Fruit fly (Drosophila melanogaster) whole organism, embryonic: ENCODE measurements around the gene Cralbp.

Source experiments
- Abd-B ChIP-seq: fragments of 200-800 bp; sonication (Bioruptor generic); optimal IDR thresholded peaks from 2 replicates; lab custom pipeline; 2018; ENCODE audit warnings: missing biosample characterization, mild to moderate bottlenecking, missing genetic modification characterization, moderate library complexity
- Awh ChIP-seq: fragments of 200-800 bp; sonication (Bioruptor generic); IDR thresholded peaks from 2 replicates; pipeline ENCODE4, ENCODE4 v1.3.6; 2022; ENCODE audit warnings: missing biosample characterization, missing genetic modification characterization
- B-H2 ChIP-seq: fragments of 200-800 bp; sonication (Bioruptor generic); optimal IDR thresholded peaks from 2 replicates; lab custom pipeline; 2018; ENCODE audit warnings: missing biosample characterization, mild to moderate bottlenecking, missing genetic modification characterization
- CG10274 ChIP-seq: fragments of 200-800 bp; sonication (Bioruptor generic); optimal IDR thresholded peaks from 3 replicates; lab custom pipeline; 2017; ENCODE audit warnings: missing biosample characterization, mild to moderate bottlenecking, missing genetic modification characterization
- CG10431 ChIP-seq: fragments of 200-800 bp; sonication (Bioruptor generic); optimal IDR thresholded peaks from 3 replicates; lab custom pipeline; 2018; ENCODE audit warnings: missing biosample characterization, mild to moderate bottlenecking, missing genetic modification characterization
- CG11456 ChIP-seq: fragments of 200-800 bp; sonication (Bioruptor generic); IDR thresholded peaks from 3 replicates; pipeline ENCODE4 v1.3.6; 2022; ENCODE audit warnings: missing biosample characterization, missing genetic modification characterization
- CG11504 ChIP-seq: fragments of 200-800 bp; sonication (Bioruptor generic); optimal IDR thresholded peaks from 3 replicates; lab custom pipeline; 2019; ENCODE audit warnings: missing biosample characterization, mild to moderate bottlenecking, missing genetic modification characterization, moderate library complexity
- CG12236 ChIP-seq: fragments of 200-800 bp; sonication (Bioruptor generic); optimal IDR thresholded peaks from 2 replicates; lab custom pipeline; 2016; ENCODE audit warnings: missing biosample characterization, missing genetic modification characterization
- CG12299 ChIP-seq: fragments of 200-800 bp; sonication (Bioruptor generic); optimal IDR thresholded peaks from 2 replicates; lab custom pipeline; 2018; ENCODE audit warnings: missing biosample characterization, mild to moderate bottlenecking, missing genetic modification characterization
- CG1233 ChIP-seq: fragments of 200-800 bp; sonication (Bioruptor generic); optimal IDR thresholded peaks from 4 replicates; lab custom pipeline; 2018; ENCODE audit warnings: missing biosample characterization, mild to moderate bottlenecking, missing genetic modification characterization
- CG12391 ChIP-seq: fragments of 200-800 bp; sonication (Bioruptor generic); optimal IDR thresholded peaks from 3 replicates; lab custom pipeline; 2018; ENCODE audit warnings: missing biosample characterization, mild to moderate bottlenecking, missing genetic modification characterization, moderate library complexity
- CG15073 ChIP-seq: fragments of 200-800 bp; sonication (Bioruptor generic); optimal IDR thresholded peaks from 2 replicates; lab custom pipeline; 2016; ENCODE audit warnings: missing biosample characterization, missing genetic modification characterization
- CG15514 ChIP-seq: fragments of 200-800 bp; sonication (Bioruptor generic); optimal IDR thresholded peaks from 3 replicates; lab custom pipeline; 2017; ENCODE audit warnings: missing biosample characterization, missing genetic modification characterization, mild to moderate bottlenecking, moderate library complexity, missing genetic modification reagents
- CG16813 ChIP-seq: fragments of 200-800 bp; sonication (Bioruptor generic); IDR thresholded peaks from 3 replicates; pipeline ENCODE4 v1.3.6; 2022; ENCODE audit warnings: missing biosample characterization, missing genetic modification characterization; ENCODE audit not compliant: partially characterized antibody
- CG17186 ChIP-seq: fragments of 200-800 bp; sonication (Bioruptor generic); optimal IDR thresholded peaks from 3 replicates; lab custom pipeline; 2017; ENCODE audit warnings: missing biosample characterization, missing genetic modification reagents, missing genetic modification characterization
- CG17359 ChIP-seq: fragments of 200-800 bp; sonication (Bioruptor generic); optimal IDR thresholded peaks from 3 replicates; lab custom pipeline; 2018; ENCODE audit warnings: missing biosample characterization, mild to moderate bottlenecking, missing genetic modification characterization, moderate library complexity
- CG17361 ChIP-seq: fragments of 200-800 bp; sonication (Bioruptor generic); IDR thresholded peaks from 3 replicates; pipeline ENCODE4 v1.3.6; 2022; ENCODE audit warnings: missing biosample characterization, missing genetic modification characterization
- CG17912 ChIP-seq: fragments of 200-800 bp; sonication (Bioruptor generic); optimal IDR thresholded peaks from 2 replicates; lab custom pipeline; 2018; ENCODE audit warnings: missing biosample characterization, mild to moderate bottlenecking, missing genetic modification characterization
- CG18764 ChIP-seq: fragments of 200-800 bp; sonication (Bioruptor generic); optimal IDR thresholded peaks from 3 replicates; lab custom pipeline; 2016; ENCODE audit warnings: missing biosample characterization, missing genetic modification characterization
- CG3281 ChIP-seq: fragments of 200-800 bp; sonication (Bioruptor generic); optimal IDR thresholded peaks from 3 replicates; lab custom pipeline; 2017; ENCODE audit warnings: missing biosample characterization, mild to moderate bottlenecking, missing genetic modification characterization
- CG33213 ChIP-seq: fragments of 200-800 bp; sonication (Bioruptor generic); optimal IDR thresholded peaks from 3 replicates; lab custom pipeline; 2016; ENCODE audit warnings: missing biosample characterization, missing genetic modification characterization
- CG3726 ChIP-seq: fragments of 200-800 bp; sonication (Bioruptor generic); IDR thresholded peaks from 3 replicates; pipeline ENCODE4, ENCODE4 v1.3.6; 2022; ENCODE audit warnings: missing biosample characterization, missing genetic modification characterization
- CG6175 ChIP-seq: fragments of 200-800 bp; sonication (Bioruptor generic); IDR thresholded peaks from 3 replicates; pipeline ENCODE4 v1.3.6; 2022; ENCODE audit warnings: missing biosample characterization, missing genetic modification characterization
- CG6813 ChIP-seq: fragments of 200-800 bp; sonication (Bioruptor generic); optimal IDR thresholded peaks from 2 replicates; lab custom pipeline; 2017; ENCODE audit warnings: missing biosample characterization, missing genetic modification characterization, mild to moderate bottlenecking, moderate library complexity, missing genetic modification reagents
- CG7786 ChIP-seq: fragments of 200-800 bp; sonication (Bioruptor generic); optimal IDR thresholded peaks from 2 replicates; lab custom pipeline; 2016; ENCODE audit warnings: missing biosample characterization, missing genetic modification characterization
- Dad ChIP-seq: fragments of 200-800 bp; sonication (Bioruptor generic); optimal IDR thresholded peaks from 3 replicates; lab custom pipeline; 2016; ENCODE audit warnings: missing biosample characterization, missing genetic modification characterization
- abd-A ChIP-seq: fragments of 200-800 bp; sonication (Bioruptor generic); optimal IDR thresholded peaks from 3 replicates; lab custom pipeline; 2019; ENCODE audit warnings: missing biosample characterization, mild to moderate bottlenecking, missing genetic modification characterization, moderate library complexity
- ap ChIP-seq: fragments of 200-800 bp; sonication (Bioruptor generic); IDR thresholded peaks from 2 replicates; pipeline ENCODE4 v1.3.6; 2022; ENCODE audit warnings: missing biosample characterization, missing genetic modification characterization
- cas ChIP-seq: fragments of 200-800 bp; sonication (Bioruptor generic); IDR thresholded peaks from 2 replicates; pipeline ENCODE4 v1.3.6; 2022; ENCODE audit warnings: missing biosample characterization, missing genetic modification characterization
- chif ChIP-seq, 2 experiments: fragments of 200-800 bp; sonication (Bioruptor generic); optimal IDR thresholded peaks; 3 replicates each; lab custom pipeline; 2016; ENCODE audit warnings: missing biosample characterization in 2 of 2, missing genetic modification characterization in 2 of 2
- chm ChIP-seq: fragments of 200-800 bp; sonication (Bioruptor generic); IDR thresholded peaks from 2 replicates; pipeline ENCODE4 v1.3.6; 2022; ENCODE audit warnings: missing biosample characterization, missing genetic modification characterization
- ci ChIP-seq: fragments of 200-800 bp; sonication (Bioruptor generic); IDR thresholded peaks from 3 replicates; pipeline ENCODE4 v1.3.6; 2022; ENCODE audit warnings: missing biosample characterization, missing genetic modification characterization
- dati ChIP-seq: fragments of 200-800 bp; sonication (Bioruptor generic); IDR thresholded peaks from 2 replicates; pipeline ENCODE4 v1.3.6; 2022; ENCODE audit warnings: missing biosample characterization, missing genetic modification characterization
- fd3F ChIP-seq: fragments of 200-800 bp; sonication (Bioruptor generic); optimal IDR thresholded peaks from 2 replicates; lab custom pipeline; 2018; ENCODE audit warnings: missing biosample characterization, mild to moderate bottlenecking, missing genetic modification characterization, moderate library complexity
- grau ChIP-seq: fragments of 200-800 bp; optimal IDR thresholded peaks from 3 replicates; lab custom pipeline; 2019; ENCODE audit warnings: missing biosample characterization, mild to moderate bottlenecking, missing genetic modification characterization, moderate library complexity
- h ChIP-seq: fragments of >200 bp; optimal IDR thresholded peaks from 2 replicates; lab custom pipeline; 2017
- lbe ChIP-seq: fragments of 200-800 bp; sonication (Bioruptor generic); optimal IDR thresholded peaks from 2 replicates; lab custom pipeline; 2016; ENCODE audit warnings: missing biosample characterization, mild to moderate bottlenecking, missing genetic modification characterization
- lov ChIP-seq, 2 experiments: fragments of 200-800 bp in 1 of 2; fragments of >200 bp in 1 of 2; sonication (Bioruptor generic) in 1 of 2; IDR thresholded peaks in 1 of 2; optimal IDR thresholded peaks in 1 of 2; 2 replicates in 1 of 2; 3 replicates in 1 of 2; pipeline versions ENCODE4 v1.3.6 to Lab custom; 2017 to 2022; ENCODE audit warnings: missing biosample characterization in 1 of 2, missing genetic modification characterization in 1 of 2
- mld ChIP-seq: fragments of 200-800 bp; sonication (Bioruptor generic); IDR thresholded peaks from 3 replicates; pipeline ENCODE4 v1.3.6; 2022; ENCODE audit warnings: missing biosample characterization, missing genetic modification characterization; ENCODE audit not compliant: partially characterized antibody
- oc ChIP-seq: fragments of 200-800 bp; sonication (Bioruptor generic); optimal IDR thresholded peaks from 2 replicates; lab custom pipeline; 2018; ENCODE audit warnings: missing biosample characterization, mild to moderate bottlenecking, missing genetic modification characterization, moderate library complexity
- pfk ChIP-seq: fragments of 200-800 bp; sonication (Bioruptor generic); optimal IDR thresholded peaks from 2 replicates; lab custom pipeline; 2018; ENCODE audit warnings: missing biosample characterization, mild to moderate bottlenecking, missing genetic modification characterization, moderate library complexity
- ranshi ChIP-seq: fragments of 200-800 bp; sonication (Bioruptor generic); IDR thresholded peaks from 2 replicates; pipeline ENCODE4 v1.3.6; 2022; ENCODE audit warnings: missing biosample characterization, missing genetic modification characterization
- ro ChIP-seq: fragments of 200-800 bp; sonication (Bioruptor generic); IDR thresholded peaks from 2 replicates; pipeline ENCODE4 v1.3.6; 2022; ENCODE audit warnings: missing biosample characterization, missing genetic modification characterization
- salm ChIP-seq: fragments of 200-800 bp; sonication (Bioruptor generic); optimal IDR thresholded peaks from 2 replicates; lab custom pipeline; 2018; ENCODE audit warnings: missing biosample characterization, mild to moderate bottlenecking, missing genetic modification characterization
- scrt ChIP-seq: fragments of 200-800 bp; sonication (Bioruptor generic); optimal IDR thresholded peaks from 2 replicates; lab custom pipeline; 2018; ENCODE audit warnings: missing biosample characterization, mild to moderate bottlenecking, missing genetic modification characterization, moderate library complexity
- ssp ChIP-seq: fragments of 200-800 bp; sonication (Bioruptor generic); IDR thresholded peaks from 2 replicates; pipeline ENCODE4 v1.3.6; 2022; ENCODE audit warnings: missing biosample characterization, missing genetic modification characterization
- trem ChIP-seq: fragments of 200-800 bp; optimal IDR thresholded peaks from 3 replicates; lab custom pipeline; 2019; ENCODE audit warnings: missing biosample characterization, mild to moderate bottlenecking, missing genetic modification characterization, moderate library complexity
- z ChIP-seq: fragments of 200-800 bp; sonication (Bioruptor generic); IDR thresholded peaks from 3 replicates; pipeline ENCODE4 v1.3.6; 2022; ENCODE audit warnings: missing biosample characterization, missing genetic modification characterization
- zfh1 ChIP-seq: fragments of 200-800 bp; sonication (Bioruptor generic); IDR thresholded peaks from 3 replicates; pipeline ENCODE4 v1.3.6; 2022; ENCODE audit warnings: missing biosample characterization, missing genetic modification characterization

The Cralbp gene

dm6 chr3L:5770817-5771425 is 15.6 kb downstream of the Cralbp start (continued):
- no peak for TF ChIP-seq abd-A (tag; lab: Kevin White, UChicago)
- peak; percentile 35 for TF ChIP-seq Abd-B
- peak; percentile 56; the same call in 1 of the 2 replicates for TF ChIP-seq ranshi (GFP tag; lab: Robert Waterston, UW)
- TF ChIP-seq Awh (GFP tag; lab: Robert Waterston, UW), result 0 out of 2 replicates have a peak, but pooled peaks have one; percentile 33
- TF ChIP-seq trem (tag; lab: Kevin White, UChicago), result peak; percentile 64
- TF ChIP-seq ssp, result peak; percentile 34; the same call in 1 of the 2 replicates
- TF ChIP-seq CG10274 (GFP tag; lab: Kevin White, UChicago), result peak; percentile 64
- no peak for TF ChIP-seq ro
- peak; percentile 65 for TF ChIP-seq CG33213 (GFP tag; lab: Kevin White, UChicago)
- no peak for TF ChIP-seq z (GFP tag; lab: Robert Waterston, UW)
- peak; percentile 87 for TF ChIP-seq CG1233
- TF ChIP-seq lov (optimal IDR thresholded peaks at IDR 0.05; lab: Kevin White, UChicago), result no peak
- peak; percentile 49; the same call in 1 of the 3 replicates for TF ChIP-seq lov (GFP tag; IDR thresholded peaks at IDR 0.05; lab: Robert Waterston, UW)
- peak; percentile 72 for TF ChIP-seq salm (tag; lab: Kevin White, UChicago)
- no peak for TF ChIP-seq CG11504 (tag; lab: Kevin White, UChicago)
- TF ChIP-seq CG7786 (GFP tag; lab: Kevin White, UChicago), result peak; percentile 92
- TF ChIP-seq B-H2 (GFP tag; lab: Kevin White, UChicago), result peak; percentile 87
- TF ChIP-seq ap, result peak; percentile 48; the same call in 1 of the 2 replicates
- TF ChIP-seq CG10431 (GFP tag; lab: Kevin White, UChicago), result peak; percentile 58
- TF ChIP-seq CG3726 (GFP tag; lab: Robert Waterston, UW), result 0 out of 3 replicates have a peak, but pooled peaks have one; percentile 28
- peak; percentile 60; the same call in 2 of the 3 replicates for TF ChIP-seq ci
- TF ChIP-seq CG17359 (tag; lab: Kevin White, UChicago), result peak; percentile 75
- TF ChIP-seq CG17361 (GFP tag; lab: Robert Waterston, UW), result peak; percentile 88
- TF ChIP-seq CG18764 (GFP tag; lab: Kevin White, UChicago), result peak; percentile 60
- TF ChIP-seq fd3F (GFP tag; lab: Kevin White, UChicago), result peak; percentile 80
- TF ChIP-seq oc (tag; lab: Kevin White, UChicago), result peak; percentile 64
- no peak for TF ChIP-seq mld (GFP tag; lab: Robert Waterston, UW)
- TF ChIP-seq CG16813 (GFP tag; lab: Robert Waterston, UW), result no peak
- peak; percentile 72 to 81 for TF ChIP-seq chif (GFP tag; optimal IDR thresholded peaks at IDR 0.05; lab: Kevin White, UChicago)
- peak; percentile 59 for TF ChIP-seq CG6813 (GFP tag; lab: Kevin White, UChicago)
- TF ChIP-seq h (lab: Kevin White, UChicago), result no peak
- peak; percentile 74 for TF ChIP-seq zfh1
- TF ChIP-seq scrt, result peak; percentile 81
- TF ChIP-seq lbe (GFP tag; lab: Kevin White, UChicago), result peak; percentile 84
- TF ChIP-seq CG17912 (GFP tag; lab: Kevin White, UChicago), result peak; percentile 55
- peak; percentile 39; the same call in 1 of the 3 replicates for TF ChIP-seq CG11456
- TF ChIP-seq CG3281 (GFP tag; lab: Kevin White, UChicago), result peak; percentile 91
- peak; percentile 80 for TF ChIP-seq CG12299
- TF ChIP-seq Dad (GFP tag; lab: Kevin White, UChicago), result peak; percentile 76
- TF ChIP-seq CG15514 (GFP tag; lab: Kevin White, UChicago), result peak; percentile 65
- peak; percentile 28 for TF ChIP-seq pfk
- TF ChIP-seq cas, result peak; percentile 31; the same call in 1 of the 2 replicates
- peak; percentile 89 for TF ChIP-seq grau (tag; lab: Kevin White, UChicago)
- TF ChIP-seq CG12391 (tag; lab: Kevin White, UChicago), result peak; percentile 89
- TF ChIP-seq CG17186, result peak; percentile 61
- TF ChIP-seq dati, result no peak
- TF ChIP-seq chm (GFP tag; lab: Robert Waterston, UW), result no peak
- no peak; the same call in 2 of the 3 replicates for TF ChIP-seq CG6175 (GFP tag; lab: Robert Waterston, UW)
- TF ChIP-seq CG15073 (GFP tag; lab: Kevin White, UChicago), result peak; percentile 35
- peak; percentile 76 for TF ChIP-seq CG12236
